Fruit fly (Drosophila melanogaster) whole organism, embryonic: Measurements from ENCODE around the gene Mco4.

Experiments
- ATbp ChIP-seq: fragments of 200-800 bp; sonication (Bioruptor generic); optimal IDR thresholded peaks from 2 replicates; lab custom pipeline; 2017; ENCODE audit warnings: missing biosample characterization, mild to moderate bottlenecking, missing genetic modification characterization, missing genetic modification reagents
- CG12071 ChIP-seq: fragments of 200-800 bp; sonication (Bioruptor generic); optimal IDR thresholded peaks from 3 replicates; lab custom pipeline; 2018; ENCODE audit warnings: missing biosample characterization, mild to moderate bottlenecking, missing genetic modification characterization
- CG14441 ChIP-seq: fragments of 200-800 bp; sonication (Bioruptor generic); IDR thresholded peaks from 2 replicates; pipeline ENCODE4 v1.3.6; 2022; ENCODE audit warnings: missing biosample characterization, missing genetic modification characterization
- CG15696 ChIP-seq: fragments of 200-800 bp; sonication (Bioruptor generic); optimal IDR thresholded peaks from 2 replicates; lab custom pipeline; 2019; ENCODE audit warnings: missing biosample characterization, mild to moderate bottlenecking, missing genetic modification characterization, moderate library complexity
- CG1603 ChIP-seq: fragments of 200-800 bp; sonication (Bioruptor generic); optimal IDR thresholded peaks from 2 replicates; lab custom pipeline; 2019; ENCODE audit warnings: missing biosample characterization, mild to moderate bottlenecking, missing genetic modification characterization, moderate library complexity
- CG34376 ChIP-seq: fragments of 200-800 bp; sonication (Bioruptor generic); optimal IDR thresholded peaks from 2 replicates; lab custom pipeline; 2018; ENCODE audit warnings: missing biosample characterization, mild to moderate bottlenecking, missing genetic modification characterization
- CG4617 ChIP-seq: fragments of 200-800 bp; sonication (Bioruptor generic); optimal IDR thresholded peaks from 3 replicates; lab custom pipeline; 2016; ENCODE audit warnings: missing biosample characterization, missing genetic modification characterization, borderline replicate concordance
- CG7786 ChIP-seq: fragments of 200-800 bp; sonication (Bioruptor generic); optimal IDR thresholded peaks from 2 replicates; lab custom pipeline; 2016; ENCODE audit warnings: missing biosample characterization, missing genetic modification characterization
- CG7928 ChIP-seq: fragments of 200-800 bp; sonication (Bioruptor generic); optimal IDR thresholded peaks from 2 replicates; lab custom pipeline; 2017; ENCODE audit warnings: missing biosample characterization, mild to moderate bottlenecking, missing genetic modification characterization
- CG7963 ChIP-seq: fragments of 200-800 bp; sonication (Bioruptor generic); IDR thresholded peaks from 3 replicates; pipeline ENCODE4 v1.3.6; 2022; ENCODE audit warnings: missing biosample characterization, missing genetic modification characterization; ENCODE audit not compliant: partially characterized antibody
- CG8359 ChIP-seq: fragments of 200-800 bp; sonication (Bioruptor generic); optimal IDR thresholded peaks from 2 replicates; lab custom pipeline; 2017; ENCODE audit warnings: missing biosample characterization, mild to moderate bottlenecking, missing genetic modification characterization, borderline replicate concordance
- CG8944 ChIP-seq: fragments of 200-800 bp; sonication (Bioruptor generic); optimal IDR thresholded peaks from 3 replicates; lab custom pipeline; 2016; ENCODE audit warnings: missing biosample characterization, missing genetic modification characterization
- CG9215 ChIP-seq: fragments of 200-800 bp; sonication (Bioruptor generic); IDR thresholded peaks from 2 replicates; pipeline ENCODE4 v1.3.6; 2022; ENCODE audit warnings: missing biosample characterization, missing genetic modification characterization
- CG9876 ChIP-seq: fragments of 200-800 bp; sonication (Bioruptor generic); optimal IDR thresholded peaks from 2 replicates; lab custom pipeline; 2016; ENCODE audit warnings: missing biosample characterization, missing genetic modification characterization
- CG9932 ChIP-seq: fragments of 200-800 bp; sonication (Bioruptor generic); IDR thresholded peaks from 2 replicates; pipeline ENCODE4 v1.3.6; 2022; ENCODE audit warnings: missing biosample characterization, missing genetic modification characterization
- Camta ChIP-seq: fragments of 200-800 bp; sonication (Bioruptor generic); optimal IDR thresholded peaks from 2 replicates; lab custom pipeline; 2016; ENCODE audit warnings: missing biosample characterization, missing genetic modification characterization
- CoRest ChIP-seq: fragments of 200-800 bp; sonication (Bioruptor generic); optimal IDR thresholded peaks from 3 replicates; lab custom pipeline; 2018; ENCODE audit warnings: missing biosample characterization, mild to moderate bottlenecking, missing genetic modification characterization, moderate library complexity
- CrebB ChIP-seq: fragments of 200-800 bp; sonication (Bioruptor generic); optimal IDR thresholded peaks from 3 replicates; lab custom pipeline; 2018; ENCODE audit warnings: missing biosample characterization, mild to moderate bottlenecking, missing genetic modification characterization
- Doc3 ChIP-seq: fragments of 200-800 bp; sonication (Bioruptor generic); IDR thresholded peaks from 3 replicates; pipeline ENCODE4 v1.3.6; 2022; ENCODE audit warnings: missing biosample characterization, missing genetic modification characterization; ENCODE audit not compliant: partially characterized antibody
- Ets97D ChIP-seq: fragments of 200-800 bp; sonication (Bioruptor generic); optimal IDR thresholded peaks from 3 replicates; lab custom pipeline; 2016; ENCODE audit warnings: missing biosample characterization, missing genetic modification characterization
- Jarid2 ChIP-seq: fragments of 200-800 bp; sonication (Bioruptor generic); optimal IDR thresholded peaks from 3 replicates; lab custom pipeline; 2017; ENCODE audit warnings: mild to moderate bottlenecking, missing biosample characterization, missing genetic modification reagents, missing genetic modification characterization
- NK7.1 ChIP-seq: fragments of 200-800 bp; sonication (Bioruptor generic); optimal IDR thresholded peaks from 3 replicates; lab custom pipeline; 2016; ENCODE audit warnings: missing biosample characterization, missing genetic modification characterization
- Neu2 ChIP-seq: fragments of 200-800 bp; sonication (Bioruptor generic); optimal IDR thresholded peaks from 3 replicates; lab custom pipeline; 2016; ENCODE audit warnings: missing biosample characterization, missing genetic modification characterization, borderline replicate concordance
- Nf-YA ChIP-seq: fragments of 200-800 bp; sonication (Bioruptor generic); IDR thresholded peaks from 2 replicates; pipeline ENCODE4 v1.3.6; 2022; ENCODE audit warnings: missing biosample characterization, missing genetic modification characterization
- NfI ChIP-seq: fragments of 200-800 bp; sonication (Bioruptor generic); optimal IDR thresholded peaks from 3 replicates; lab custom pipeline; 2018; ENCODE audit warnings: missing biosample characterization, mild to moderate bottlenecking, missing genetic modification characterization, moderate library complexity
- Oaz ChIP-seq: fragments of 200-800 bp; sonication (Bioruptor generic); IDR thresholded peaks from 2 replicates; pipeline ENCODE4 v1.3.6; 2022; ENCODE audit warnings: missing biosample characterization, missing genetic modification characterization
- Ssrp ChIP-seq: fragments of 200-800 bp; sonication (Bioruptor generic); optimal IDR thresholded peaks from 2 replicates; lab custom pipeline; 2018; ENCODE audit warnings: missing biosample characterization, mild to moderate bottlenecking, missing genetic modification characterization, moderate library complexity
- TFAM ChIP-seq: fragments of 200-800 bp; sonication (Bioruptor generic); optimal IDR thresholded peaks from 2 replicates; lab custom pipeline; 2017; ENCODE audit warnings: missing biosample characterization, missing genetic modification characterization, inconsistent platforms
- ab ChIP-seq: fragments of 200-800 bp; sonication (Bioruptor generic); optimal IDR thresholded peaks from 2 replicates; lab custom pipeline; 2016; ENCODE audit warnings: missing biosample characterization, missing genetic modification characterization
- cad ChIP-seq: fragments of >200 bp; optimal IDR thresholded peaks from 2 replicates; lab custom pipeline; 2017; ENCODE audit warnings: missing biosample characterization, missing genetic modification characterization
- cas ChIP-seq: fragments of 200-800 bp; sonication (Bioruptor generic); IDR thresholded peaks from 2 replicates; pipeline ENCODE4 v1.3.6; 2022; ENCODE audit warnings: missing biosample characterization, missing genetic modification characterization
- dpn ChIP-seq, 2 experiments: fragments of 200-800 bp; sonication (Bioruptor generic); optimal IDR thresholded peaks; 3 replicates each; lab custom pipeline; 2016; ENCODE audit warnings: missing biosample characterization in 2 of 2, missing genetic modification characterization in 2 of 2
- gfzf ChIP-seq: fragments of 200-800 bp; sonication (Bioruptor generic); optimal IDR thresholded peaks from 2 replicates; lab custom pipeline; 2016; ENCODE audit warnings: missing biosample characterization, mild to moderate bottlenecking, missing genetic modification characterization, moderate library complexity
- grau ChIP-seq: fragments of 200-800 bp; optimal IDR thresholded peaks from 3 replicates; lab custom pipeline; 2019; ENCODE audit warnings: missing biosample characterization, mild to moderate bottlenecking, missing genetic modification characterization, moderate library complexity
- gsb ChIP-seq: fragments of 200-800 bp; sonication (Bioruptor generic); IDR thresholded peaks from 2 replicates; pipeline ENCODE4 v1.3.6; 2022; ENCODE audit warnings: missing biosample characterization, missing genetic modification characterization
- inv ChIP-seq: fragments of 200-800 bp; sonication (Bioruptor generic); IDR thresholded peaks from 2 replicates; pipeline ENCODE4 v1.3.6; 2022; ENCODE audit warnings: missing biosample characterization, missing genetic modification characterization; ENCODE audit not compliant: partially characterized antibody
- lbe ChIP-seq: fragments of 200-800 bp; sonication (Bioruptor generic); optimal IDR thresholded peaks from 2 replicates; lab custom pipeline; 2016; ENCODE audit warnings: missing biosample characterization, mild to moderate bottlenecking, missing genetic modification characterization
- lola ChIP-seq, 3 experiments: fragments of >200 bp in 2 of 3; fragments of 200-800 bp in 1 of 3; sonication (Bioruptor generic) in 1 of 3; optimal IDR thresholded peaks; 2 replicates each; lab custom pipeline; 2017 to 2019; ENCODE audit warnings: missing biosample characterization in 3 of 3, missing genetic modification characterization in 3 of 3, mild to moderate bottlenecking in 1 of 3, moderate library complexity in 1 of 3
- maf-S ChIP-seq: fragments of 200-800 bp; sonication (Bioruptor generic); optimal IDR thresholded peaks from 2 replicates; lab custom pipeline; 2016; ENCODE audit warnings: missing biosample characterization, missing genetic modification characterization
- oc ChIP-seq: fragments of 200-800 bp; sonication (Bioruptor generic); optimal IDR thresholded peaks from 2 replicates; lab custom pipeline; 2018; ENCODE audit warnings: missing biosample characterization, mild to moderate bottlenecking, missing genetic modification characterization, moderate library complexity
- onecut ChIP-seq: fragments of 200-800 bp; sonication (Bioruptor generic); IDR thresholded peaks from 2 replicates; pipeline ENCODE4 v1.3.6; 2022; ENCODE audit warnings: missing biosample characterization, missing genetic modification characterization
- otp ChIP-seq: fragments of 200-800 bp; sonication (Bioruptor generic); IDR thresholded peaks from 3 replicates; pipeline ENCODE4, ENCODE4 v1.3.6; 2022; ENCODE audit warnings: missing biosample characterization, missing genetic modification characterization
- pfk ChIP-seq: fragments of 200-800 bp; sonication (Bioruptor generic); optimal IDR thresholded peaks from 2 replicates; lab custom pipeline; 2018; ENCODE audit warnings: missing biosample characterization, mild to moderate bottlenecking, missing genetic modification characterization, moderate library complexity
- slbo ChIP-seq: fragments of 200-800 bp; sonication (Bioruptor generic); IDR thresholded peaks from 2 replicates; pipeline ENCODE4 v1.3.6; 2022; ENCODE audit warnings: missing biosample characterization, missing genetic modification characterization
- tio ChIP-seq: fragments of 200-800 bp; sonication (Bioruptor generic); optimal IDR thresholded peaks from 2 replicates; lab custom pipeline; 2017; ENCODE audit warnings: missing biosample characterization, missing genetic modification characterization, inconsistent platforms
- unc-4 ChIP-seq: fragments of 200-800 bp; sonication (Bioruptor generic); IDR thresholded peaks from 2 replicates; pipeline ENCODE4 v1.3.6; 2022; ENCODE audit warnings: missing biosample characterization, missing genetic modification characterization; ENCODE audit not compliant: partially characterized antibody
- vnd ChIP-seq: fragments of 200-800 bp; sonication (Bioruptor generic); IDR thresholded peaks from 3 replicates; pipeline ENCODE4 v1.3.6; 2022; ENCODE audit warnings: missing biosample characterization, missing genetic modification characterization; ENCODE audit not compliant: partially characterized antibody
- z ChIP-seq: fragments of 200-800 bp; sonication (Bioruptor generic); IDR thresholded peaks from 3 replicates; pipeline ENCODE4 v1.3.6; 2022; ENCODE audit warnings: missing biosample characterization, missing genetic modification characterization

Gene Mco4

dm6 chrX:17856458-17857277, 739 bp upstream of the Mco4 start, which contains the start of gene Srx (continued):
- TF ChIP-seq CG7963 (GFP tag; lab: Robert Waterston, UW) (no peak), CG9876 (GFP tag; lab: Kevin White, UChicago) (no peak), ATbp (peak; percentile 42), CG15696 (no peak), vnd (GFP tag; lab: Robert Waterston, UW) (no peak), Doc3 (no peak), CG8944 (GFP tag; lab: Kevin White, UChicago) (no peak), CG12071 (GFP tag; lab: Kevin White, UChicago) (no peak), CG4617 (GFP tag; lab: Kevin White, UChicago) (no peak), oc (tag; lab: Kevin White, UChicago) (no peak), Oaz (GFP tag; lab: Robert Waterston, UW) (no peak), lbe (GFP tag; lab: Kevin White, UChicago) (no peak), CG34376 (GFP tag; lab: Kevin White, UChicago) (peak; percentile 79), NfI (GFP tag; lab: Kevin White, UChicago) (no peak), Ets97D (GFP tag; lab: Kevin White, UChicago) (peak; percentile 66), CoRest (tag; lab: Kevin White, UChicago) (peak; percentile 41), CG7928 (GFP tag; lab: Kevin White, UChicago) (no peak), unc-4 (GFP tag; lab: Robert Waterston, UW) (no peak), CG14441 (GFP tag; lab: Robert Waterston, UW) (0 out of 2 replicates have a peak, but pooled peaks have one; percentile 33), CrebB (tag; lab: Kevin White, UChicago) (peak; percentile 13), tio (no peak), Nf-YA (GFP tag; lab: Robert Waterston, UW) (no peak), Neu2 (GFP tag; lab: Kevin White, UChicago) (no peak), otp (GFP tag; lab: Robert Waterston, UW) (no peak), cas (no peak), lola (GFP tag; optimal IDR thresholded peaks at IDR 0.05; lab: Kevin White, UChicago) (no peak), inv (no peak), slbo (GFP tag; lab: Robert Waterston, UW) (0 out of 2 replicates have a peak, but pooled peaks have one; percentile 17), CG1603 (peak; percentile 57), gsb (GFP tag; lab: Robert Waterston, UW) (no peak), CG8359 (GFP tag; lab: Kevin White, UChicago) (no peak), Ssrp (tag; lab: Kevin White, UChicago) (no peak), Jarid2 (GFP tag; lab: Kevin White, UChicago) (no peak), NK7.1 (GFP tag; lab: Kevin White, UChicago) (no peak), CG9215 (GFP tag; lab: Robert Waterston, UW) (peak; percentile 37; the same call in 1 of the 2 replicates), cad (GFP tag; lab: Kevin White, UChicago) (no peak), gfzf (GFP tag; lab: Kevin White, UChicago) (peak; percentile 2), Camta (no peak), maf-S (GFP tag; lab: Kevin White, UChicago) (no peak), CG9932 (GFP tag; lab: Robert Waterston, UW) (0 out of 2 replicates have a peak, but pooled peaks have one; percentile 17), TFAM (GFP tag; lab: Kevin White, UChicago) (no peak), onecut (GFP tag; lab: Robert Waterston, UW) (no peak), CG7786 (GFP tag; lab: Kevin White, UChicago) (no peak), z (GFP tag; lab: Robert Waterston, UW) (no peak), pfk (GFP tag; lab: Kevin White, UChicago) (no peak), ab (GFP tag; lab: Kevin White, UChicago) (no peak), dpn (GFP tag; optimal IDR thresholded peaks at IDR 0.05; lab: Kevin White, UChicago) (peak in 1 of 2 experiments; percentile 33), grau (peak; percentile 5)
